Worm (Caenorhabditis elegans) whole organism, early embryonic: ENCODE results near the gene sdz-9.

Experiments used
- F13C5.2 ChIP-seq: sonication (generic microtip); optimal IDR thresholded peaks from 2 replicates; lab custom pipeline; 2017; ENCODE audit warnings: mild to moderate bottlenecking, missing genetic modification characterization, inconsistent platforms, missing compliant biosample characterization
- aly-1 ChIP-seq: sonication (generic microtip); optimal IDR thresholded peaks from 2 replicates; lab custom pipeline; 2016; ENCODE audit warnings: missing genetic modification characterization, missing compliant biosample characterization
- ama-1 ChIP-seq: fragments of 150-350 bp; optimal IDR thresholded peaks from 2 replicates; lab custom pipeline; 2014
- ceh-13 ChIP-seq: fragments of 200-800 bp; sonication (Bioruptor generic); optimal IDR thresholded peaks from 2 replicates; lab custom pipeline; 2018; ENCODE audit warnings: mild to moderate bottlenecking, missing genetic modification characterization, missing compliant biosample characterization
- flt-1 ChIP-seq: fragments of 200-800 bp; sonication (Bioruptor generic); IDR thresholded peaks from 2 replicates; pipeline ENCODE4 v1.3.6; 2022; ENCODE audit warnings: missing genetic modification characterization, missing compliant biosample characterization
- hmbx-1 ChIP-seq: sonication (generic microtip); optimal IDR thresholded peaks from 2 replicates; lab custom pipeline; 2016; ENCODE audit warnings: mild to moderate bottlenecking, missing genetic modification characterization, missing compliant biosample characterization
- hmg-4 ChIP-seq: fragments of 200-800 bp; sonication (Bioruptor generic); optimal IDR thresholded peaks from 2 replicates; lab custom pipeline; 2018; ENCODE audit warnings: mild to moderate bottlenecking, missing genetic modification characterization, missing compliant biosample characterization
- pes-1 ChIP-seq: fragments of 200-800 bp; sonication (Bioruptor generic); IDR thresholded peaks from 2 replicates; pipeline ENCODE4 v1.3.6; 2022; ENCODE audit warnings: missing genetic modification reagents, missing genetic modification characterization, missing compliant biosample characterization
- scrt-1 ChIP-seq: fragments of 200-800 bp; sonication (Bioruptor generic); IDR thresholded peaks from 2 replicates; pipeline ENCODE4 v1.3.6; 2022; ENCODE audit warnings: missing genetic modification characterization, missing compliant biosample characterization
- sea-1 ChIP-seq: fragments of 200-800 bp; sonication (Bioruptor generic); conservative IDR thresholded peaks from 2 replicates; pipeline ENCODE4 v1.3.6; 2022; ENCODE audit warnings: missing genetic modification characterization, missing compliant biosample characterization
- tbx-11 ChIP-seq: fragments of 200-800 bp; sonication (Bioruptor generic); IDR thresholded peaks from 2 replicates; pipeline ENCODE4 v1.3.6; 2022; ENCODE audit warnings: missing genetic modification characterization, missing compliant biosample characterization
- tbx-37 ChIP-seq: fragments of 200-800 bp; sonication (Bioruptor generic); conservative IDR thresholded peaks from 2 replicates; pipeline ENCODE4 v1.3.6; 2022; ENCODE audit warnings: missing genetic modification reagents, missing genetic modification characterization, missing compliant biosample characterization
- tra-4 ChIP-seq: sonication (generic microtip); optimal IDR thresholded peaks from 2 replicates; lab custom pipeline; 2017; ENCODE audit warnings: missing genetic modification characterization, missing compliant biosample characterization

- TF ChIP-seq hmbx-1 (no peak), tbx-11 (GFP tag; lab: Robert Waterston, UW) (no peak), pes-1 (GFP tag; lab: Robert Waterston, UW) (no peak), scrt-1 (GFP tag; lab: Robert Waterston, UW) (no peak), F13C5.2 (no peak), flt-1 (GFP tag; lab: Robert Waterston, UW) (no peak), tra-4 (no peak), ama-1 (lab: Kevin White, UChicago) (no peak), ceh-13 (GFP tag; lab: Kevin White, UChicago) (no peak), hmg-4 (GFP tag; lab: Kevin White, UChicago) (no peak), aly-1 (tag; lab: Kevin White, UChicago) (no peak), sea-1 (GFP tag; lab: Robert Waterston, UW) (no peak), tbx-37 (no peak)
Measured at ce11 chrII:2822435-2822920, 49.0 kb upstream of the sdz-9 start, which contains the start of the genes fut-4 and K12H6.10.
